Fruit fly (Drosophila melanogaster) whole organism, embryonic: ENCODE measurements around the gene CG14696.

ENCODE experiments used
- Atf6 ChIP-seq: fragments of 200-800 bp; sonication (Bioruptor generic); IDR thresholded peaks from 2 replicates; pipeline ENCODE4 v1.3.6; 2022; ENCODE audit warnings: missing biosample characterization, missing genetic modification characterization
- Awh ChIP-seq: fragments of 200-800 bp; sonication (Bioruptor generic); IDR thresholded peaks from 2 replicates; pipeline ENCODE4, ENCODE4 v1.3.6; 2022; ENCODE audit warnings: missing biosample characterization, missing genetic modification characterization
- CG11247 ChIP-seq: fragments of 200-800 bp; sonication (Bioruptor generic); IDR thresholded peaks from 2 replicates; pipeline ENCODE4 v1.3.6; 2022; ENCODE audit warnings: missing biosample characterization, missing genetic modification characterization
- CG12236 ChIP-seq: fragments of 200-800 bp; sonication (Bioruptor generic); optimal IDR thresholded peaks from 2 replicates; lab custom pipeline; 2016; ENCODE audit warnings: missing biosample characterization, missing genetic modification characterization
- CG12659 ChIP-seq: fragments of 200-800 bp; sonication (Bioruptor generic); optimal IDR thresholded peaks from 3 replicates; lab custom pipeline; 2017; ENCODE audit warnings: mild to moderate bottlenecking, missing biosample characterization, missing genetic modification reagents, missing genetic modification characterization
- CG13287 ChIP-seq: fragments of 200-800 bp; sonication (Bioruptor generic); IDR thresholded peaks from 2 replicates; pipeline ENCODE4 v1.3.6; 2022; ENCODE audit warnings: missing biosample characterization, missing genetic modification characterization; ENCODE audit not compliant: partially characterized antibody
- CG13296 ChIP-seq: fragments of 200-800 bp; sonication (Bioruptor generic); optimal IDR thresholded peaks from 3 replicates; lab custom pipeline; 2018; ENCODE audit warnings: missing biosample characterization, mild to moderate bottlenecking, missing genetic modification characterization
- CG15073 ChIP-seq: fragments of 200-800 bp; sonication (Bioruptor generic); optimal IDR thresholded peaks from 2 replicates; lab custom pipeline; 2016; ENCODE audit warnings: missing biosample characterization, missing genetic modification characterization
- CG15269 ChIP-seq: fragments of 200-800 bp; sonication (Bioruptor generic); optimal IDR thresholded peaks from 2 replicates; lab custom pipeline; 2018; ENCODE audit warnings: missing biosample characterization, mild to moderate bottlenecking, missing genetic modification characterization, moderate library complexity
- CG15479 ChIP-seq: fragments of 200-800 bp; sonication (Bioruptor generic); optimal IDR thresholded peaks from 3 replicates; lab custom pipeline; 2019; ENCODE audit warnings: missing biosample characterization, mild to moderate bottlenecking, missing genetic modification characterization, moderate library complexity
- CG17829 ChIP-seq: fragments of 200-800 bp; optimal IDR thresholded peaks from 2 replicates; lab custom pipeline; 2019; ENCODE audit warnings: missing biosample characterization, mild to moderate bottlenecking, missing genetic modification characterization, moderate library complexity
- CG18011 ChIP-seq: fragments of 200-800 bp; sonication (Bioruptor generic); optimal IDR thresholded peaks from 2 replicates; lab custom pipeline; 2017; ENCODE audit warnings: missing biosample characterization, missing genetic modification characterization, mild to moderate bottlenecking, moderate library complexity, missing genotype
- CG2199 ChIP-seq: fragments of 200-800 bp; sonication (Bioruptor generic); IDR thresholded peaks from 3 replicates; pipeline ENCODE4 v1.3.6; 2022; ENCODE audit warnings: missing biosample characterization, missing genetic modification characterization
- CG31365 ChIP-seq: fragments of 200-800 bp; sonication (Bioruptor generic); optimal IDR thresholded peaks from 2 replicates; lab custom pipeline; 2018; ENCODE audit warnings: missing biosample characterization, mild to moderate bottlenecking, missing genetic modification characterization
- CG31441 ChIP-seq: fragments of 200-800 bp; sonication (Bioruptor generic); IDR thresholded peaks from 2 replicates; pipeline ENCODE4 v1.3.6; 2022; ENCODE audit warnings: missing biosample characterization, missing genetic modification characterization
- CG32532 ChIP-seq: fragments of 200-800 bp; sonication (Bioruptor generic); IDR thresholded peaks from 2 replicates; pipeline ENCODE4 v1.3.6; 2022; ENCODE audit warnings: missing biosample characterization, missing genetic modification characterization
- CG3281 ChIP-seq: fragments of 200-800 bp; sonication (Bioruptor generic); optimal IDR thresholded peaks from 3 replicates; lab custom pipeline; 2017; ENCODE audit warnings: missing biosample characterization, mild to moderate bottlenecking, missing genetic modification characterization
- CG42726 ChIP-seq: fragments of 200-800 bp; sonication (Bioruptor generic); IDR thresholded peaks from 2 replicates; pipeline ENCODE4 v1.3.6; 2022; ENCODE audit warnings: missing biosample characterization, missing genetic modification characterization; ENCODE audit not compliant: partially characterized antibody
- CG6254 ChIP-seq: fragments of 200-800 bp; sonication (Bioruptor generic); optimal IDR thresholded peaks from 3 replicates; lab custom pipeline; 2017; ENCODE audit warnings: mild to moderate bottlenecking, missing biosample characterization, missing genetic modification reagents, missing genetic modification characterization
- CG6272 ChIP-seq: fragments of 200-800 bp; sonication (Bioruptor generic); IDR thresholded peaks from 2 replicates; pipeline ENCODE4 v1.3.6; 2022; ENCODE audit warnings: missing biosample characterization, missing genetic modification characterization
- CG7745 ChIP-seq: fragments of 200-800 bp; sonication (Bioruptor generic); optimal IDR thresholded peaks from 2 replicates; lab custom pipeline; 2018; ENCODE audit warnings: missing biosample characterization, mild to moderate bottlenecking, missing genetic modification characterization, moderate library complexity
- CG9932 ChIP-seq: fragments of 200-800 bp; sonication (Bioruptor generic); IDR thresholded peaks from 2 replicates; pipeline ENCODE4 v1.3.6; 2022; ENCODE audit warnings: missing biosample characterization, missing genetic modification characterization
- E2f1 ChIP-seq: fragments of 200-800 bp; sonication (Bioruptor generic); IDR thresholded peaks from 2 replicates; pipeline ENCODE4 v1.3.6; 2022; ENCODE audit warnings: missing biosample characterization, missing genetic modification characterization
- Ets65A ChIP-seq: fragments of 200-800 bp; sonication (Bioruptor generic); peaks from one replicate; lab custom pipeline; 2016; ENCODE audit warnings: missing biosample characterization, missing genetic modification characterization
- Gug ChIP-seq: fragments of 200-800 bp; sonication (Bioruptor generic); IDR thresholded peaks from 4 replicates; pipeline ENCODE4 v1.3.6; 2022; ENCODE audit warnings: missing biosample characterization, missing genetic modification characterization
- H15 ChIP-seq: fragments of 200-800 bp; sonication (Bioruptor generic); IDR thresholded peaks from 3 replicates; pipeline ENCODE4 v1.3.6; 2022; ENCODE audit warnings: missing biosample characterization, missing genetic modification characterization
- HmgD ChIP-seq: fragments of 200-800 bp; sonication (Bioruptor generic); optimal IDR thresholded peaks from 3 replicates; lab custom pipeline; 2016; ENCODE audit warnings: missing biosample characterization, missing genetic modification characterization
- Hmx ChIP-seq: fragments of 200-800 bp; sonication (Bioruptor generic); optimal IDR thresholded peaks from 2 replicates; lab custom pipeline; 2016; ENCODE audit warnings: missing biosample characterization, missing genetic modification characterization
- Hr39 ChIP-seq: fragments of >200 bp; optimal IDR thresholded peaks from 2 replicates; lab custom pipeline; 2017
- Meics ChIP-seq: fragments of 200-800 bp; sonication (Bioruptor generic); optimal IDR thresholded peaks from 2 replicates; lab custom pipeline; 2017; ENCODE audit warnings: missing biosample characterization, mild to moderate bottlenecking, missing genetic modification characterization
- Neu2 ChIP-seq: fragments of 200-800 bp; sonication (Bioruptor generic); optimal IDR thresholded peaks from 3 replicates; lab custom pipeline; 2016; ENCODE audit warnings: missing biosample characterization, missing genetic modification characterization, borderline replicate concordance
- Oaz ChIP-seq: fragments of 200-800 bp; sonication (Bioruptor generic); IDR thresholded peaks from 2 replicates; pipeline ENCODE4 v1.3.6; 2022; ENCODE audit warnings: missing biosample characterization, missing genetic modification characterization
- Stat92E ChIP-seq, 3 experiments: fragments of >200 bp in 2 of 3; fragments of 200-800 bp in 1 of 3; sonication (Bioruptor generic) in 1 of 3; optimal IDR thresholded peaks; 2 replicates each; lab custom pipeline; 2017 to 2019; ENCODE audit warnings: missing biosample characterization in 3 of 3, missing genetic modification characterization in 3 of 3, mild to moderate bottlenecking in 1 of 3, moderate library complexity in 1 of 3
- Xbp1 ChIP-seq: fragments of 200-800 bp; sonication (Bioruptor generic); optimal IDR thresholded peaks from 3 replicates; lab custom pipeline; 2016; ENCODE audit warnings: missing biosample characterization, mild to moderate bottlenecking, missing genetic modification characterization
- ap ChIP-seq: fragments of 200-800 bp; sonication (Bioruptor generic); IDR thresholded peaks from 2 replicates; pipeline ENCODE4 v1.3.6; 2022; ENCODE audit warnings: missing biosample characterization, missing genetic modification characterization
- ase ChIP-seq: fragments of 200-800 bp; sonication (Bioruptor generic); IDR thresholded peaks from 3 replicates; pipeline ENCODE4 v1.3.6; 2022; ENCODE audit warnings: missing biosample characterization, missing genetic modification characterization
- cwo ChIP-seq: fragments of 200-800 bp; sonication (Bioruptor generic); optimal IDR thresholded peaks from 3 replicates; lab custom pipeline; 2017; ENCODE audit warnings: missing biosample characterization, missing genetic modification characterization, mild to moderate bottlenecking, moderate library complexity, missing genetic modification reagents
- dati ChIP-seq: fragments of 200-800 bp; sonication (Bioruptor generic); IDR thresholded peaks from 2 replicates; pipeline ENCODE4 v1.3.6; 2022; ENCODE audit warnings: missing biosample characterization, missing genetic modification characterization
- dmrt11E ChIP-seq: fragments of 200-800 bp; sonication (Bioruptor generic); optimal IDR thresholded peaks from 3 replicates; lab custom pipeline; 2018; ENCODE audit warnings: missing biosample characterization, mild to moderate bottlenecking, missing genetic modification characterization, moderate library complexity
- eve ChIP-seq, 2 experiments: fragments of >200 bp; optimal IDR thresholded peaks; 2 replicates each; lab custom pipeline; 2017; ENCODE audit warnings: missing biosample characterization in 2 of 2, missing genetic modification characterization in 2 of 2
- eyg ChIP-seq: fragments of 200-800 bp; sonication (Bioruptor generic); optimal IDR thresholded peaks from 3 replicates; lab custom pipeline; 2016; ENCODE audit warnings: missing biosample characterization, missing genetic modification characterization
- grn ChIP-seq: fragments of 200-800 bp; sonication (Bioruptor generic); optimal IDR thresholded peaks from 3 replicates; lab custom pipeline; 2017; ENCODE audit warnings: missing biosample characterization, missing genetic modification characterization
- gro ChIP-seq: fragments of 200-800 bp; sonication (Bioruptor generic); optimal IDR thresholded peaks from 2 replicates; lab custom pipeline; 2016; ENCODE audit warnings: missing biosample characterization, missing genetic modification characterization
- h ChIP-seq: fragments of >200 bp; optimal IDR thresholded peaks from 2 replicates; lab custom pipeline; 2017
- her ChIP-seq: fragments of 200-800 bp; sonication (Bioruptor generic); optimal IDR thresholded peaks from 2 replicates; lab custom pipeline; 2016; ENCODE audit warnings: missing biosample characterization, missing genetic modification characterization
- jing ChIP-seq: fragments of 200-800 bp; sonication (Bioruptor generic); optimal IDR thresholded peaks from 2 replicates; lab custom pipeline; 2018; ENCODE audit warnings: missing biosample characterization, mild to moderate bottlenecking, missing genetic modification characterization
- odd ChIP-seq: fragments of 200-800 bp; sonication (Bioruptor generic); optimal IDR thresholded peaks from 2 replicates; lab custom pipeline; 2017; ENCODE audit warnings: missing biosample characterization, mild to moderate bottlenecking, missing genetic modification characterization
- pzg ChIP-seq: fragments of 200-800 bp; sonication (Bioruptor generic); optimal IDR thresholded peaks from 3 replicates; lab custom pipeline; 2018; ENCODE audit warnings: missing biosample characterization, mild to moderate bottlenecking, missing genetic modification characterization, moderate library complexity
- stwl ChIP-seq: fragments of 200-800 bp; sonication (Bioruptor generic); optimal IDR thresholded peaks from 3 replicates; lab custom pipeline; 2018; ENCODE audit warnings: missing biosample characterization, mild to moderate bottlenecking, missing genetic modification characterization, moderate library complexity
- unpg ChIP-seq: fragments of 200-800 bp; sonication (Bioruptor generic); optimal IDR thresholded peaks from 3 replicates; lab custom pipeline; 2018; ENCODE audit warnings: missing biosample characterization, mild to moderate bottlenecking, missing genetic modification characterization, moderate library complexity
- wor ChIP-seq: fragments of 200-800 bp; sonication (Bioruptor generic); IDR thresholded peaks from 2 replicates; pipeline ENCODE4 v1.3.6; 2022; ENCODE audit warnings: missing biosample characterization, missing genetic modification characterization
- zf30C ChIP-seq: fragments of 200-800 bp; sonication (Bioruptor generic); optimal IDR thresholded peaks from 3 replicates; lab custom pipeline; 2018; ENCODE audit warnings: missing biosample characterization, mild to moderate bottlenecking, missing genetic modification characterization

CG14696 gene

DNA sequence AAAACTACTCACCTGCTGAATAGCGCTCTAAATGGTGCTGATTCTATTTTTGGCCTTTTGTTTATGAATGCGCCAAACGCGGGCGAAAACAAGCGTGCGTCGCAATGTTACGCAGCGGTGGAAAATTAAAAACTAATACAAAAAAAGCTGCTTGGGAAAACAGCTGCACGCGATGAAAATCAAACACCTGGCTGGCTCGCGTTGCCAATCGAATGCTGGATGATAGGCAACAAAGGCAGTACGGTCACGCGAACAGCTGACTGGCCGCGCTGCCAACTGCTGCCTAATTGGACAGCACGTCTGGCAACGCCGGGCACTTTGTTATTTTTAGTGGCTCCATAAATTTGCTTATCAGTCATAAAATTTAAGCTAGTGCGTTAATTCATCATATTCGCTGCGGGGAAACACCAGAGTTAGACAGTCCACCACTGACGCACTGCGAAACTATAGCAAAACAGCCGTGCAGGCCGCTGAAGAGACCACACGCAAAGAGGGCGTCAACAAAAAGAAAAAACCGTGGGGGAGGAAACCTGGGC, 16.3 kb downstream of the CG14696 start, which contains the start of the genes SelR and Tsp86D (continued):
- TF ChIP-seq H15 (GFP tag; lab: Robert Waterston, UW), result no peak
- TF ChIP-seq CG13296, result peak; percentile 73
- no peak for TF ChIP-seq ap (GFP tag; lab: Robert Waterston, UW)
- TF ChIP-seq ase, result no peak
- no peak for TF ChIP-seq HmgD (GFP tag; lab: Kevin White, UChicago)
- no peak for TF ChIP-seq jing
- no peak for TF ChIP-seq Ets65A (GFP tag; lab: Kevin White, UChicago)
- no peak for TF ChIP-seq CG7745 (tag; lab: Kevin White, UChicago)
- TF ChIP-seq CG6254 (GFP tag; lab: Kevin White, UChicago), result no peak
- TF ChIP-seq stwl (tag; lab: Kevin White, UChicago), result peak; percentile 75
- TF ChIP-seq CG18011 (GFP tag; lab: Kevin White, UChicago), result no peak
- no peak for TF ChIP-seq h (lab: Kevin White, UChicago)
- no peak for TF ChIP-seq CG6272 (GFP tag; lab: Robert Waterston, UW)
- no peak for TF ChIP-seq Neu2 (GFP tag; lab: Kevin White, UChicago)
- TF ChIP-seq CG12659, result peak; percentile 64
- no peak for TF ChIP-seq CG11247 (GFP tag; lab: Robert Waterston, UW)
- peak; percentile 5 for TF ChIP-seq CG31365 (tag; lab: Kevin White, UChicago)
- TF ChIP-seq eyg (GFP tag; lab: Kevin White, UChicago), result no peak
- TF ChIP-seq cwo (GFP tag; lab: Kevin White, UChicago), result peak; percentile 47
- TF ChIP-seq CG15479 (GFP tag; lab: Kevin White, UChicago), result no peak
- peak; percentile 52; the same call in 1 of the 2 replicates for TF ChIP-seq CG31441 (GFP tag; lab: Robert Waterston, UW)
- TF ChIP-seq CG32532 (GFP tag; lab: Robert Waterston, UW), result peak; percentile 57; the same call in 1 of the 2 replicates
- TF ChIP-seq CG42726 (GFP tag; lab: Robert Waterston, UW), result peak; percentile 72
- no peak for TF ChIP-seq dmrt11E (tag; lab: Kevin White, UChicago)
- no peak for TF ChIP-seq Hr39 (lab: Kevin White, UChicago)
- peak; percentile 61 for TF ChIP-seq gro (GFP tag; lab: Kevin White, UChicago)
- no peak for TF ChIP-seq wor (GFP tag; lab: Robert Waterston, UW)
- peak; percentile 35 for TF ChIP-seq CG15269
- no peak for TF ChIP-seq CG2199 (GFP tag; lab: Robert Waterston, UW)
- TF ChIP-seq CG9932, result no peak
- TF ChIP-seq Awh (GFP tag; lab: Robert Waterston, UW), result no peak; the same call in 1 of the 2 replicates
- TF ChIP-seq CG13287 (GFP tag; lab: Robert Waterston, UW), result peak; percentile 81
- no peak for TF ChIP-seq eve (GFP tag; optimal IDR thresholded peaks at IDR 0.05; lab: Kevin White, UChicago)
- TF ChIP-seq CG3281 (GFP tag; lab: Kevin White, UChicago), result peak; percentile 69
- TF ChIP-seq pzg (GFP tag; lab: Kevin White, UChicago), result peak; percentile 97
- no peak for TF ChIP-seq zf30C
- TF ChIP-seq CG15073, result no peak
- no peak for TF ChIP-seq Gug (GFP tag; lab: Robert Waterston, UW)
- TF ChIP-seq unpg (GFP tag; lab: Kevin White, UChicago), result peak; percentile 40
- TF ChIP-seq Meics, result peak; percentile 37
- peak; percentile 35 for TF ChIP-seq odd
- TF ChIP-seq grn (GFP tag; lab: Kevin White, UChicago), result peak; percentile 43
- no peak for TF ChIP-seq Oaz
- peak in 1 of 3 experiments; percentile 60 for TF ChIP-seq Stat92E (GFP tag; optimal IDR thresholded peaks at IDR 0.05; lab: Kevin White, UChicago)
- TF ChIP-seq her (GFP tag; lab: Kevin White, UChicago), result peak; percentile 15
- TF ChIP-seq CG12236 (GFP tag; lab: Kevin White, UChicago), result no peak
- no peak for TF ChIP-seq dati (GFP tag; lab: Robert Waterston, UW)
- TF ChIP-seq Xbp1 (GFP tag; lab: Kevin White, UChicago), result no peak
- TF ChIP-seq Atf6 (GFP tag; lab: Robert Waterston, UW), result peak; percentile 32; the same call in 1 of the 2 replicates
- TF ChIP-seq Hmx, result no peak
- no peak for TF ChIP-seq E2f1 (GFP tag; lab: Robert Waterston, UW)
- TF ChIP-seq CG17829 (tag; lab: Kevin White, UChicago), result peak; percentile 75
